Worm (Caenorhabditis elegans): ENCODE results near the gene mab-7.

DNA sequence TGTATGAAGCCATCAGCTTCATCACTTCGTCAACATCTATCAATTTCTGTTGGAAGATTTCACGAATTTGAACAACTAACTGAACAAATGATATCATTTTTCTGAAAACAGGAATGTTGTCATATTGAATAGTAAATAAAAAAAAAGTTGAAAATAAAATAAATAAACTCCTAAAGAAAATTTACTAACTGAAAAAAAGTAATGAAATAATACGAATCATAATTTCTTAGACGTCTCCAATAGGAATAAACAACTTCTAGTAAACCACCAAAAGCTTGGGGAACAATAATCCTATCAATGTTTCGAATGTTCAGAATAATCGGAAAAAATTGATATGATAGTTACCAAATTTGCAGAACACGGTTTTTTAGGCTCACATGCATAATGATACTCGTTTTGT is 34.4 kb downstream of the mab-7 start, which contains the start of gene cdo-1:
- TF ChIP-seq Y67H2A.10 (GFP tag; conservative IDR thresholded peaks at IDR 0.05) (no peak), unc-62 (GFP tag; optimal IDR thresholded peaks at IDR 0.05) (no peak), rec-8 (tag; optimal IDR thresholded peaks at IDR 0.05) (no peak), gei-17 (GFP tag; optimal IDR thresholded peaks at IDR 0.05) (no peak), ama-1 (optimal IDR thresholded peaks at IDR 0.05) (no peak), ama-1 (GFP tag; optimal IDR thresholded peaks at IDR 0.05) (no peak), let-526 (GFP tag; IDR thresholded peaks at IDR 0.05) (no peak)
